Worm (Caenorhabditis elegans) whole organism, midembryonic: ENCODE data around the gene F21G4.1.

Experiments
- T22C8.4 ChIP-seq: fragments of 200-800 bp; sonication (Bioruptor generic); IDR thresholded peaks from 2 replicates; pipeline ENCODE4 v1.3.6; 2022; ENCODE audit warnings: missing genetic modification characterization, missing compliant biosample characterization
- flt-1 ChIP-seq: fragments of 200-800 bp; sonication (Bioruptor generic); IDR thresholded peaks from 2 replicates; pipeline ENCODE4 v1.3.6; 2022; ENCODE audit warnings: missing genetic modification characterization, missing compliant biosample characterization
- klf-2 ChIP-seq: fragments of 200-800 bp; sonication (Bioruptor generic); conservative IDR thresholded peaks from 2 replicates; pipeline ENCODE4 v1.3.6; 2022; ENCODE audit warnings: missing genetic modification reagents, missing genetic modification characterization, missing compliant biosample characterization
- med-1 ChIP-seq: sonication (generic microtip); optimal IDR thresholded peaks from 2 replicates; lab custom pipeline; 2017; ENCODE audit warnings: missing genetic modification characterization, mild to moderate bottlenecking, missing compliant biosample characterization, antibody characterized with exemption, missing genetic modification reagents; ENCODE audit not compliant: insufficient read depth
- tab-1 ChIP-seq: fragments of 200-800 bp; sonication (Bioruptor generic); IDR thresholded peaks from 2 replicates; pipeline ENCODE4 v1.3.6; 2022; ENCODE audit warnings: missing genetic modification characterization, missing compliant biosample characterization
- ztf-23 ChIP-seq: fragments of 200-800 bp; sonication (Bioruptor generic); IDR thresholded peaks from 2 replicates; pipeline ENCODE4 v1.3.6; 2022; ENCODE audit warnings: missing genetic modification reagents, missing genetic modification characterization, missing compliant biosample characterization
- ztf-29 ChIP-seq: fragments of 200-800 bp; sonication (Bioruptor generic); IDR thresholded peaks from 2 replicates; pipeline ENCODE4 v1.3.6; 2022; ENCODE audit warnings: missing genetic modification reagents, missing genetic modification characterization, missing compliant biosample characterization

DNA sequence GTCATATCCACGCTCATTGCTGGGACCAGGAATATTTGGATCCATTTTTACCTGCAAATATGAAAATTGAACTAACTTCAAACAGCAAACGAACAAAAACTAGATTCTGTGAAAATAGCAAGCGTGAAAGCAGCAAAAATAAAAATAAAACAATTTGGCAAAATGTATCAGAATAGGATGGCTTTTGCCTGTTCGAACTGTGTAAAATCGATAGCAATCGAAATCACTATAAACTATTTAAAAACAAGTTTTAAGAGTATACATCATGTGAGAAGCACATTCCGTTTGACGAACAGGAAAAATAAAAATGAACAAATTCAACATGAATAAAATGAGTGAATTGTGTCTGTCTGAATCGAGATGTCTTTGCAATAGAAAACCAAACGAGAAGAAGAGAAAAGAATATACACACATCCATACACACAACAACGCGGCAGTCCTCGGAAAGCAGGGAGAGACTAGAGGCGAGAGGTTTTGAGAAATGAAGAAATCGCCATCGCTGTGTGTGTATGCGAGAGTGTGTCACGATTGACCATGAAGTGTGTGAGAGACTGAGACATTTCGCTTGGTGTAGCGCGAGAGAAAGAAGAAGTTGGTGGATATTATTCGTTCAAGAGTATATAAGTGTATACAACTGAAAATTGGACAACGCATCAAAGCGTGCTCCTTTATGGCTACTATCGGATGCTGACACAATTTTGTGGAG, 7.5 kb upstream of the F21G4.1 start, which contains the start of gene phf-34:
- TF ChIP-seq tab-1 (no peak), flt-1 (GFP tag; lab: Robert Waterston, UW) (no peak), T22C8.4 (no peak), med-1 (no peak), ztf-29 (no peak), ztf-23 (no peak), klf-2 (GFP tag; lab: Robert Waterston, UW) (no peak)
